Worm (Caenorhabditis elegans) whole organism, L1 larva: Measurements from ENCODE around the gene C05C10.2.
A peak's percentile ranks its signal among the peaks of the same experiment; 100 is the strongest.

Experiments
- alr-1 ChIP-seq: fragments of 200-800 bp; sonication (Bioruptor generic); optimal IDR thresholded peaks from 2 replicates; lab custom pipeline; 2018; ENCODE audit warnings: borderline replicate concordance, mild to moderate bottlenecking, missing genetic modification characterization, missing compliant biosample characterization
- aly-2 ChIP-seq: fragments of 150-350 bp; optimal IDR thresholded peaks from 2 replicates; lab custom pipeline; 2014; ENCODE audit warnings: missing biosample characterization, missing genetic modification characterization
- ama-1 ChIP-seq: fragments of 150-350 bp; optimal IDR thresholded peaks from 2 replicates; lab custom pipeline; 2014
- ceh-63 ChIP-seq: fragments of 200-800 bp; sonication (Bioruptor generic); optimal IDR thresholded peaks from 2 replicates; lab custom pipeline; 2018; ENCODE audit warnings: mild to moderate bottlenecking, missing genetic modification characterization, missing compliant biosample characterization
- ces-1 ChIP-seq: fragments of 150-350 bp; optimal IDR thresholded peaks from 2 replicates; lab custom pipeline; 2014; ENCODE audit warnings: missing biosample characterization, missing genetic modification reagents, missing genetic modification characterization
- dsc-1 ChIP-seq: sonication (generic microtip); optimal IDR thresholded peaks from 2 replicates; lab custom pipeline; 2016; ENCODE audit warnings: mild to moderate bottlenecking, missing genetic modification characterization, missing compliant biosample characterization
- efl-1 ChIP-seq, 4 experiments: fragments of 150-350 bp; optimal IDR thresholded peaks in 3 of 4; peaks in 1 of 4; 1 replicate in 1 of 4; 2 replicates in 3 of 4; lab custom pipeline; 2014; ENCODE audit warnings: missing biosample characterization in 2 of 4, missing genetic modification characterization in 2 of 4, missing genetic modification reagents in 2 of 4
- egl-27 ChIP-seq, 2 experiments: fragments of 150-350 bp in 1 of 2; sonication (generic microtip); optimal IDR thresholded peaks; 3 replicates each; lab custom pipeline; 2017 to 2018; ENCODE audit warnings: missing biosample characterization in 2 of 2, missing genetic modification characterization in 2 of 2, missing genetic modification reagents in 2 of 2
- elt-2 ChIP-seq: sonication (generic microtip); optimal IDR thresholded peaks from 2 replicates; lab custom pipeline; 2016; ENCODE audit warnings: missing genetic modification characterization, mild to moderate bottlenecking, inconsistent platforms, missing compliant biosample characterization, missing genetic modification reagents
- elt-3 ChIP-seq, 6 experiments: fragments of 150-350 bp in 1 of 6; sonication (generic microtip); optimal IDR thresholded peaks; 2 replicates each; lab custom pipeline; 2017 to 2018; ENCODE audit warnings: missing biosample characterization in 6 of 6, missing genetic modification characterization in 6 of 6, inconsistent platforms in 1 of 6
- fkh-4 ChIP-seq: sonication (generic microtip); optimal IDR thresholded peaks from 2 replicates; lab custom pipeline; 2016; ENCODE audit warnings: missing compliant biosample characterization, missing genetic modification characterization, borderline replicate concordance
- fos-1 ChIP-seq: fragments of 150-350 bp; optimal IDR thresholded peaks from 2 replicates; lab custom pipeline; 2014; ENCODE audit warnings: missing biosample characterization, missing genetic modification characterization
- hlh-17 ChIP-seq: fragments of 200-800 bp; sonication (Bioruptor generic); optimal IDR thresholded peaks from 2 replicates; lab custom pipeline; 2018; ENCODE audit warnings: missing genetic modification characterization, mild to moderate bottlenecking, missing compliant biosample characterization, moderate library complexity, borderline replicate concordance
- irx-1 ChIP-seq: sonication (generic microtip); optimal IDR thresholded peaks from 2 replicates; lab custom pipeline; 2016; ENCODE audit warnings: missing genetic modification characterization, missing compliant biosample characterization
- lin-13 ChIP-seq: fragments of 150-350 bp; optimal IDR thresholded peaks from 2 replicates; lab custom pipeline; 2014; ENCODE audit warnings: missing biosample characterization, missing genetic modification reagents, missing genetic modification characterization
- lin-35 ChIP-seq, 2 experiments: fragments of 150-350 bp; optimal IDR thresholded peaks; 2 replicates each; lab custom pipeline; 2014; ENCODE audit warnings: missing biosample characterization in 2 of 2, missing genetic modification characterization in 2 of 2, missing genetic modification reagents in 2 of 2
- lin-39 ChIP-seq: fragments of 150-350 bp; optimal IDR thresholded peaks from 2 replicates; lab custom pipeline; 2014; ENCODE audit warnings: missing biosample characterization, missing genetic modification reagents, missing genetic modification characterization
- lir-3 ChIP-seq: sonication (generic microtip); optimal IDR thresholded peaks from 2 replicates; lab custom pipeline; 2016; ENCODE audit warnings: mild to moderate bottlenecking, missing genetic modification characterization, moderate library complexity, missing compliant biosample characterization; ENCODE audit not compliant: poor library complexity
- lsy-2 ChIP-seq, 2 experiments: fragments of 150-350 bp; optimal IDR thresholded peaks; 2 replicates each; lab custom pipeline; 2014; ENCODE audit warnings: missing biosample characterization in 2 of 2, missing genetic modification characterization in 2 of 2
- mdl-1 ChIP-seq, 2 experiments: fragments of 150-350 bp; optimal IDR thresholded peaks; 2 replicates each; lab custom pipeline; 2014 to 2017; ENCODE audit warnings: missing biosample characterization in 2 of 2, missing genetic modification characterization in 2 of 2, inconsistent platforms in 1 of 2
- mep-1 ChIP-seq: fragments of 150-350 bp; optimal IDR thresholded peaks from 2 replicates; lab custom pipeline; 2014; ENCODE audit warnings: missing biosample characterization, missing genetic modification characterization
- nhr-12 ChIP-seq: sonication (generic microtip); optimal IDR thresholded peaks from 2 replicates; lab custom pipeline; 2017; ENCODE audit warnings: missing biosample characterization, missing genetic modification characterization
- nhr-28 ChIP-seq: fragments of 150-350 bp; optimal IDR thresholded peaks from 2 replicates; lab custom pipeline; 2014; ENCODE audit warnings: missing biosample characterization, missing genetic modification characterization
- nhr-71 ChIP-seq: sonication (generic microtip); optimal IDR thresholded peaks from 2 replicates; lab custom pipeline; 2016; ENCODE audit warnings: mild to moderate bottlenecking, missing genetic modification characterization, moderate library complexity, missing compliant biosample characterization
- nhr-76 ChIP-seq: sonication (generic microtip); optimal IDR thresholded peaks from 2 replicates; lab custom pipeline; 2017; ENCODE audit warnings: missing biosample characterization, missing genetic modification characterization
- nhr-77 ChIP-seq: fragments of 150-350 bp; optimal IDR thresholded peaks from 2 replicates; lab custom pipeline; 2014; ENCODE audit warnings: missing biosample characterization, missing genetic modification characterization
- pax-3 ChIP-seq: fragments of 200-800 bp; sonication (Bioruptor generic); optimal IDR thresholded peaks from 2 replicates; lab custom pipeline; 2018; ENCODE audit warnings: mild to moderate bottlenecking, missing genetic modification characterization, moderate library complexity, missing compliant biosample characterization
- skn-1 ChIP-seq: fragments of 150-350 bp; optimal IDR thresholded peaks from 2 replicates; lab custom pipeline; 2014; ENCODE audit warnings: missing biosample characterization, missing genetic modification characterization
- snu-23 ChIP-seq: sonication (generic microtip); optimal IDR thresholded peaks from 2 replicates; lab custom pipeline; 2016; ENCODE audit warnings: missing genetic modification characterization, missing compliant biosample characterization
- sptf-1 ChIP-seq: fragments of 150-350 bp; optimal IDR thresholded peaks from 2 replicates; lab custom pipeline; 2014; ENCODE audit warnings: missing biosample characterization, missing genetic modification characterization
- tbx-2 ChIP-seq: sonication (generic microtip); optimal IDR thresholded peaks from 2 replicates; lab custom pipeline; 2016; ENCODE audit warnings: missing genetic modification characterization, missing compliant biosample characterization
- unc-30 ChIP-seq: sonication (generic microtip); optimal IDR thresholded peaks from 2 replicates; lab custom pipeline; 2017; ENCODE audit warnings: missing biosample characterization, missing genetic modification characterization
- vab-15 ChIP-seq: sonication (generic microtip); optimal IDR thresholded peaks from 2 replicates; lab custom pipeline; 2017; ENCODE audit warnings: missing genotype, mild to moderate bottlenecking, missing genetic modification characterization, missing compliant biosample characterization
- zag-1 ChIP-seq: fragments of 150-350 bp; optimal IDR thresholded peaks from 2 replicates; lab custom pipeline; 2014; ENCODE audit warnings: missing biosample characterization, missing genetic modification characterization
- ztf-11 ChIP-seq, 2 experiments: sonication (generic microtip); optimal IDR thresholded peaks; 2 replicates each; lab custom pipeline; 2016 to 2017; ENCODE audit warnings: missing genetic modification characterization in 2 of 2, missing biosample characterization in 1 of 2, missing compliant biosample characterization in 1 of 2

Gene C05C10.2

ce11 chrII:9895173-9895572 lies 26.8 kb upstream of the C05C10.2 start:
- TF ChIP-seq ceh-63 (GFP tag; lab: Kevin White, UChicago) (no peak), snu-23 (no peak), zag-1 (tag; lab: Kevin White, UChicago) (no peak), nhr-28 (tag; lab: Kevin White, UChicago) (no peak), tbx-2 (tag; lab: Kevin White, UChicago) (no peak)
- TF ChIP-seq, all 84 proteins: peak for 0

- TF ChIP-seq mdl-1 (tag; optimal IDR thresholded peaks at IDR 0.05; lab: Kevin White, UChicago) (no peak), dsc-1 (no peak), pax-3 (no peak), elt-3 (tag; optimal IDR thresholded peaks at IDR 0.05; lab: Kevin White, UChicago) (no peak), efl-1 (optimal IDR thresholded peaks at IDR 0.05; lab: Kevin White, UChicago) (no peak), efl-1 (GFP tag; optimal IDR thresholded peaks at IDR 0.05 in 1 of 2; lab: Kevin White, UChicago) (no peak), mep-1 (tag; lab: Kevin White, UChicago) (no peak), egl-27 (tag; optimal IDR thresholded peaks at IDR 0.05; lab: Kevin White, UChicago) (no peak), lin-39 (no peak), lsy-2 (tag; optimal IDR thresholded peaks at IDR 0.05; lab: Kevin White, UChicago) (no peak)
These were observed 23.3 kb upstream of the C05C10.2 start for ce11 chrII:9898744-9899143.

ce11 chrII:9900276-9900675 lies 21.7 kb upstream of the C05C10.2 start, which contains the start of gene unc-4:
Gene unc-4 (minus strand): TSS chrII:9900376.
- TF ChIP-seq nhr-76 = no peak
- no peak for TF ChIP-seq ces-1 (GFP tag; lab: Kevin White, UChicago)
- TF ChIP-seq nhr-71 = no peak
- no peak for TF ChIP-seq nhr-77 (tag; lab: Kevin White, UChicago)
- TF ChIP-seq nhr-12 = no peak
- TF ChIP-seq, all 84 proteins: peak for 0

- TF ChIP-seq ces-1 (GFP tag; lab: Kevin White, UChicago) (no peak), lin-35 (GFP tag; optimal IDR thresholded peaks at IDR 0.05; lab: Kevin White, UChicago) (no peak), aly-2 (no peak), ama-1 (lab: Kevin White, UChicago) (no peak), lir-3 (tag; lab: Kevin White, UChicago) (no peak), efl-1 (optimal IDR thresholded peaks at IDR 0.05; lab: Kevin White, UChicago) (no peak), efl-1 (GFP tag; optimal IDR thresholded peaks at IDR 0.05 in 1 of 2; lab: Kevin White, UChicago) (peak in 1 of 2 experiments; percentile 62), hlh-17 (GFP tag; lab: Kevin White, UChicago) (no peak), elt-2 (tag; lab: Kevin White, UChicago) (no peak), sptf-1 (no peak)
These were observed 17.6 kb upstream of the C05C10.2 start for ce11 chrII:9904459-9904858.

- TF ChIP-seq alr-1 = no peak
- TF ChIP-seq nhr-76 = no peak
- no peak for TF ChIP-seq skn-1 (tag; lab: Kevin White, UChicago)
- no peak for TF ChIP-seq lin-13
- no peak for TF ChIP-seq irx-1
- no peak for TF ChIP-seq nhr-71
- no peak for TF ChIP-seq snu-23
- no peak for TF ChIP-seq unc-30
- TF ChIP-seq vab-15 (tag; lab: Kevin White, UChicago) = no peak
- no peak for TF ChIP-seq ztf-11 (tag; optimal IDR thresholded peaks at IDR 0.05; lab: Kevin White, UChicago)
- no peak for TF ChIP-seq fkh-4 (tag; lab: Kevin White, UChicago)
- TF ChIP-seq fos-1 (tag; lab: Kevin White, UChicago) = no peak
These were observed 7.0 kb upstream of the C05C10.2 start, which contains the start of gene F26C11.3 for ce11 chrII:9914999-9915398. Gene F26C11.3 (minus strand): TSS chrII:9915099.
